Worm (Caenorhabditis elegans): ENCODE measurements around the gene F10D7.5.

The F10D7.5 gene

ce11 chrX:17391515-17391914 is at the start of gene F10D7.5:
Gene F10D7.5 (minus strand): TSS chrX:17391615.
- TF ChIP-seq ama-1 (optimal IDR thresholded peaks at IDR 0.05) = no peak
- no peak for TF ChIP-seq B0310.2 (tag; optimal IDR thresholded peaks at IDR 0.05)
- no peak for TF ChIP-seq ets-7 (tag; optimal IDR thresholded peaks at IDR 0.05)
- no peak for TF ChIP-seq hnd-1 (tag; optimal IDR thresholded peaks at IDR 0.05)
- TF ChIP-seq sea-1 (GFP tag; conservative IDR thresholded peaks at IDR 0.05) = no peak
- no peak for TF ChIP-seq tbx-37 (GFP tag; conservative IDR thresholded peaks at IDR 0.05)
- no peak for TF ChIP-seq ceh-36 (tag; optimal IDR thresholded peaks at IDR 0.05)
- no peak for TF ChIP-seq tbx-11 (GFP tag; IDR thresholded peaks at IDR 0.05)
- no peak for TF ChIP-seq F13C5.2 (tag; optimal IDR thresholded peaks at IDR 0.05)

DNA sequence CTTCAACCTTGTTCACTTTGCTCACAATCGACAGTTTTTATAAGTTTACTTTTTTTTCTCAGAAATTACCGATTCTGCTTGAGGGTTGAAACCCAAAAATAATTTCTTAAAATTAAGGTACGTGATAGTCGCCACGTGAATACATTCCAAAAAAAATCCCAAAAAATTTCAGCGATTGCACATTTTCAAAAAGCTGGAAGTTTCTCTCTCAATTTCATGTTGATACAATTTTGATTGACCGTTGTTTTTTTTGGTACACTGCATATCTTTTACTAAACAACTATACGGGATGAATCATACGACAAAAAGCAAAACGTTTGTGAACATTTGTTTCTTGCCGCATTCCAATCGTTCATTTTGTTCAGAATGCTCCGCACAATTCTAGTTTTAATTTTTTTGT is 47.0 kb upstream of the F10D7.5 start, which contains the start of gene C36E6.8:
Gene C36E6.8, plus strand, starts transcription at position 301 of the 400 bp plus-strand sequence.
- no peak for TF ChIP-seq tbx-11 (GFP tag; IDR thresholded peaks at IDR 0.05)
- no peak for TF ChIP-seq hnd-1 (tag; optimal IDR thresholded peaks at IDR 0.05)

DNA sequence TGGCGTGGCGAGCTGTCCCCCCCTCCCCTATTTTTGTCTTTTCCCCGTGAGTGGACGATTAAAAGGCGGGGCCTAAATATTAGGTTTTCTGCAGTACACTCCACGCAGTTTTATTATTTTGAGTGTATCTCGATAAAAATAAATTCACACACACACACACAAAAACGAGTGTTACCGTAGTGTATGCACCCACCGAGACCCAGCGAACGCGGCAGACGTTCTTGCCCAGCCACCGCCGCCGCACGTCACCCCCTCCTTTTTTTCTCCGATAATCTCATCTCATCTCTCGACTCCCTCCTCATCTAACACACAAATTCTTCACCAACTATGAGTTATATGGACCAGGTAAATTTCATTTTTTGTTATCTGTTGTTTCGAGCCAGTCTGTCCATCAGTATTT is 42.8 kb upstream of the F10D7.5 start, which contains the start of gene fubl-3:
Gene fubl-3, plus strand, starts transcription at position 212 of the 400 bp plus-strand sequence.
- no peak for TF ChIP-seq scrt-1 (GFP tag; IDR thresholded peaks at IDR 0.05)
- 0 out of 2 replicates have a peak, but pooled peaks have one; percentile 7 for TF ChIP-seq tbx-37 (GFP tag; conservative IDR thresholded peaks at IDR 0.05)
- no peak for TF ChIP-seq hmg-4 (GFP tag; optimal IDR thresholded peaks at IDR 0.05)
- no peak for TF ChIP-seq sea-1 (GFP tag; conservative IDR thresholded peaks at IDR 0.05)
- no peak for TF ChIP-seq ets-7 (tag; optimal IDR thresholded peaks at IDR 0.05)
- TF ChIP-seq ama-1 (optimal IDR thresholded peaks at IDR 0.05) = no peak

ce11 chrX:17428803-17429202 is 37.4 kb upstream of the F10D7.5 start, which contains the start of gene pbo-6:
Gene pbo-6 (plus strand): TSS chrX:17429042.
- TF ChIP-seq B0310.2 (tag; optimal IDR thresholded peaks at IDR 0.05) (no peak), pes-1 (GFP tag; IDR thresholded peaks at IDR 0.05) (no peak), hmbx-1 (tag; optimal IDR thresholded peaks at IDR 0.05) (no peak), ceh-13 (GFP tag; optimal IDR thresholded peaks at IDR 0.05) (no peak), ets-7 (tag; optimal IDR thresholded peaks at IDR 0.05) (no peak), hnd-1 (tag; optimal IDR thresholded peaks at IDR 0.05) (no peak), scrt-1 (GFP tag; IDR thresholded peaks at IDR 0.05) (no peak), hmg-4 (GFP tag; optimal IDR thresholded peaks at IDR 0.05) (no peak), F13C5.2 (tag; optimal IDR thresholded peaks at IDR 0.05) (no peak), tbx-37 (GFP tag; conservative IDR thresholded peaks at IDR 0.05) (no peak), flt-1 (GFP tag; IDR thresholded peaks at IDR 0.05) (no peak), sea-1 (GFP tag; conservative IDR thresholded peaks at IDR 0.05) (no peak), ama-1 (optimal IDR thresholded peaks at IDR 0.05) (no peak), aly-1 (tag; optimal IDR thresholded peaks at IDR 0.05) (no peak)

DNA sequence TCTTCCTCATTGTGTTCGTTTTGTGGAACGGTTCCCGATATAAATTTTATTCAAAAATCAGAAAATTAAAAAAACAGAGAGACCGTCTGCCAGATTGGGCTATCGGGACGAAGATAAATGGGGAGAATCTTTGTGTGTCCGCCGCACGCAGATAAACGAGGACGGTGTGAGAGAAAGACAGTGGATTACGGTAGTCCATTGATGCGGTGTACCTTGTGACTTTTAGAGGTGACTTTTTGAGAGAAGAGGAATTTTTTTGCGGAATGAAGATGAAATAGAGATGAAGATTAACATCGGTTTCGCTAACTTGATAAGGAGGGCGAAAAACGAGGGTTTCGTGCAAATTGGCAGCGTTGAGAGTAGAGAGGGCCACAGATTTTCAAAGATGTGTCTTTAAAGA is 36.4 kb upstream of the F10D7.5 start:
- TF ChIP-seq scrt-1 (GFP tag; IDR thresholded peaks at IDR 0.05) (no peak), sea-1 (GFP tag; conservative IDR thresholded peaks at IDR 0.05) (no peak), pes-1 (GFP tag; IDR thresholded peaks at IDR 0.05) (no peak), F13C5.2 (tag; optimal IDR thresholded peaks at IDR 0.05) (no peak), ets-7 (tag; optimal IDR thresholded peaks at IDR 0.05) (no peak)

ce11 chrX:17426712-17427111 is 35.3 kb upstream of the F10D7.5 start:
- TF ChIP-seq aly-1 (tag; optimal IDR thresholded peaks at IDR 0.05) (no peak), tbx-37 (GFP tag; conservative IDR thresholded peaks at IDR 0.05) (no peak), ets-7 (tag; optimal IDR thresholded peaks at IDR 0.05) (no peak), F13C5.2 (tag; optimal IDR thresholded peaks at IDR 0.05) (no peak), pes-1 (GFP tag; IDR thresholded peaks at IDR 0.05) (no peak), B0310.2 (tag; optimal IDR thresholded peaks at IDR 0.05) (no peak), scrt-1 (GFP tag; IDR thresholded peaks at IDR 0.05) (no peak), tbx-11 (GFP tag; IDR thresholded peaks at IDR 0.05) (no peak), ama-1 (optimal IDR thresholded peaks at IDR 0.05) (no peak), tra-4 (tag; optimal IDR thresholded peaks at IDR 0.05) (no peak), hmbx-1 (tag; optimal IDR thresholded peaks at IDR 0.05) (no peak), ceh-36 (tag; optimal IDR thresholded peaks at IDR 0.05) (no peak), ceh-13 (GFP tag; optimal IDR thresholded peaks at IDR 0.05) (no peak)

DNA sequence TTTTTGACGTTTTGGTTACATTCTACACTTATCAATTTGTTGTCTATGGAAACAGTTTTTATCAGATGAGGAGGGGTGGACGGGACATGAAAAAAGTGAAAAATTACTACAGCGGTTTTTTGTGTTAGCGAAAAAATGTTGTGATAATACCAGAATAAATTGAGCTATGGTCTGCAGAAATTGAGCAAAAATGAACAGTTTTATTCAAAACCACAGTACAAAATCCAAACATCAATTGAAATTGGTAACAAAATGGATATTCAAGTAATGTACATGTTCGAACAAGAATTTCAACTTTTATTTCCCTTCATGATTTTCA is 33.1 kb upstream of the F10D7.5 start:
- no peak for TF ChIP-seq F13C5.2 (tag; optimal IDR thresholded peaks at IDR 0.05)
- TF ChIP-seq ceh-13 (GFP tag; optimal IDR thresholded peaks at IDR 0.05) = no peak
- no peak for TF ChIP-seq tra-4 (tag; optimal IDR thresholded peaks at IDR 0.05)
- no peak for TF ChIP-seq tbx-11 (GFP tag; IDR thresholded peaks at IDR 0.05)
- TF ChIP-seq hnd-1 (tag; optimal IDR thresholded peaks at IDR 0.05) = no peak
- no peak for TF ChIP-seq ceh-36 (tag; optimal IDR thresholded peaks at IDR 0.05)
- no peak for TF ChIP-seq hmbx-1 (tag; optimal IDR thresholded peaks at IDR 0.05)
- no peak for TF ChIP-seq hmg-4 (GFP tag; optimal IDR thresholded peaks at IDR 0.05)
- TF ChIP-seq pes-1 (GFP tag; IDR thresholded peaks at IDR 0.05) = no peak
- no peak for TF ChIP-seq tbx-37 (GFP tag; conservative IDR thresholded peaks at IDR 0.05)
- no peak for TF ChIP-seq sea-1 (GFP tag; conservative IDR thresholded peaks at IDR 0.05)
- TF ChIP-seq aly-1 (tag; optimal IDR thresholded peaks at IDR 0.05) = no peak

ce11 chrX:17423894-17424594 is 32.6 kb upstream of the F10D7.5 start:
- TF ChIP-seq tbx-37 (GFP tag; conservative IDR thresholded peaks at IDR 0.05) = no peak
- TF ChIP-seq scrt-1 (GFP tag; IDR thresholded peaks at IDR 0.05) = no peak
- no peak for TF ChIP-seq tbx-11 (GFP tag; IDR thresholded peaks at IDR 0.05)
- TF ChIP-seq ama-1 (optimal IDR thresholded peaks at IDR 0.05) = no peak
- TF ChIP-seq tra-4 (tag; optimal IDR thresholded peaks at IDR 0.05) = no peak
- TF ChIP-seq hnd-1 (tag; optimal IDR thresholded peaks at IDR 0.05) = no peak
- no peak for TF ChIP-seq pes-1 (GFP tag; IDR thresholded peaks at IDR 0.05)
- TF ChIP-seq hmbx-1 (tag; optimal IDR thresholded peaks at IDR 0.05) = no peak
- no peak for TF ChIP-seq flt-1 (GFP tag; IDR thresholded peaks at IDR 0.05)
- no peak for TF ChIP-seq ceh-36 (tag; optimal IDR thresholded peaks at IDR 0.05)
- TF ChIP-seq aly-1 (tag; optimal IDR thresholded peaks at IDR 0.05) = no peak

Data from whole organism, early embryonic.